Worm (Caenorhabditis elegans) whole organism, mixed stage, embryonic: ENCODE measurements around the gene srt-24.
A peak's percentile ranks its signal among the peaks of the same experiment; 100 is the strongest.

Source experiments
- M03D4.4 ChIP-seq: sonication (generic microtip); optimal IDR thresholded peaks from 2 replicates; lab custom pipeline; 2017; ENCODE audit warnings: mild to moderate bottlenecking, missing genetic modification characterization, missing compliant biosample characterization
- bed-3 ChIP-seq: fragments of 200-800 bp; sonication (Bioruptor generic); optimal IDR thresholded peaks from 3 replicates; lab custom pipeline; 2018; ENCODE audit warnings: mild to moderate bottlenecking, missing genetic modification characterization, moderate library complexity, missing compliant biosample characterization
- blmp-1 ChIP-seq: fragments of 150-350 bp; optimal IDR thresholded peaks from 2 replicates; lab custom pipeline; 2014; ENCODE audit warnings: missing biosample characterization, missing genetic modification characterization
- ceh-39 ChIP-seq: fragments of 150-350 bp; optimal IDR thresholded peaks from 2 replicates; lab custom pipeline; 2014; ENCODE audit warnings: missing biosample characterization, missing genetic modification characterization
- ceh-43 ChIP-seq: fragments of 200-800 bp; sonication (Bioruptor generic); optimal IDR thresholded peaks from 2 replicates; lab custom pipeline; 2018; ENCODE audit warnings: mild to moderate bottlenecking, missing genetic modification characterization, moderate library complexity, missing compliant biosample characterization
- ceh-83 ChIP-seq: fragments of 200-800 bp; sonication (Bioruptor generic); optimal IDR thresholded peaks from 2 replicates; lab custom pipeline; 2018; ENCODE audit warnings: mild to moderate bottlenecking, missing genetic modification characterization, missing compliant biosample characterization
- cnd-1 ChIP-seq: fragments of 200-800 bp; sonication (Bioruptor generic); optimal IDR thresholded peaks from 2 replicates; lab custom pipeline; 2018; ENCODE audit warnings: mild to moderate bottlenecking, missing genetic modification characterization, missing compliant biosample characterization
- drap-1 ChIP-seq: fragments of 200-800 bp; sonication (Bioruptor generic); optimal IDR thresholded peaks from 3 replicates; lab custom pipeline; 2018; ENCODE audit warnings: mild to moderate bottlenecking, missing genetic modification characterization, missing compliant biosample characterization
- elt-1 ChIP-seq: sonication (generic microtip); optimal IDR thresholded peaks from 2 replicates; lab custom pipeline; 2017; ENCODE audit warnings: missing genetic modification characterization, mild to moderate bottlenecking, missing compliant biosample characterization, antibody characterized with exemption, moderate library complexity, borderline replicate concordance; ENCODE audit not compliant: insufficient read depth
- elt-3 ChIP-seq: fragments of 150-350 bp; optimal IDR thresholded peaks from 2 replicates; lab custom pipeline; 2014; ENCODE audit warnings: missing biosample characterization, missing genetic modification characterization
- ham-2 ChIP-seq: fragments of 200-800 bp; sonication (Bioruptor generic); optimal IDR thresholded peaks from 2 replicates; lab custom pipeline; 2018; ENCODE audit warnings: mild to moderate bottlenecking, missing genetic modification characterization, missing compliant biosample characterization
- lin-13 ChIP-seq: fragments of 150-350 bp; optimal IDR thresholded peaks from 2 replicates; lab custom pipeline; 2014; ENCODE audit warnings: missing biosample characterization, missing genetic modification characterization
- lin-32 ChIP-seq: fragments of 200-800 bp; sonication (Bioruptor generic); optimal IDR thresholded peaks from 2 replicates; lab custom pipeline; 2018; ENCODE audit warnings: mild to moderate bottlenecking, missing genetic modification characterization, missing compliant biosample characterization
- lsy-2 ChIP-seq: fragments of 150-350 bp; optimal IDR thresholded peaks from 2 replicates; lab custom pipeline; 2014; ENCODE audit warnings: missing biosample characterization, missing genetic modification characterization
- mab-5 ChIP-seq: fragments of 150-350 bp; optimal IDR thresholded peaks from 2 replicates; lab custom pipeline; 2014; ENCODE audit warnings: missing biosample characterization, missing genetic modification characterization
- mep-1 ChIP-seq: fragments of 150-350 bp; optimal IDR thresholded peaks from 2 replicates; lab custom pipeline; 2017; ENCODE audit warnings: missing biosample characterization, missing genetic modification reagents, missing genetic modification characterization, inconsistent platforms
- nhr-12 ChIP-seq: fragments of 150-350 bp; optimal IDR thresholded peaks from 2 replicates; lab custom pipeline; 2014; ENCODE audit warnings: missing biosample characterization, missing genetic modification characterization
- nhr-2 ChIP-seq: fragments of 150-350 bp; optimal IDR thresholded peaks from 2 replicates; lab custom pipeline; 2014; ENCODE audit warnings: missing biosample characterization, missing genetic modification characterization
- nhr-237 ChIP-seq: fragments of 150-350 bp; optimal IDR thresholded peaks from 2 replicates; lab custom pipeline; 2014; ENCODE audit warnings: missing biosample characterization, missing genetic modification characterization
- nhr-28 ChIP-seq: fragments of 150-350 bp; optimal IDR thresholded peaks from 2 replicates; lab custom pipeline; 2014; ENCODE audit warnings: missing biosample characterization, missing genetic modification characterization
- nhr-76 ChIP-seq: sonication (generic microtip); optimal IDR thresholded peaks from 2 replicates; lab custom pipeline; 2017; ENCODE audit warnings: missing biosample characterization, missing genetic modification characterization
- pha-4 ChIP-seq: fragments of 150-350 bp; optimal IDR thresholded peaks from 2 replicates; lab custom pipeline; 2018; ENCODE audit warnings: missing biosample characterization, missing genetic modification reagents, missing genetic modification characterization
- sptf-1 ChIP-seq: sonication (generic microtip); optimal IDR thresholded peaks from 2 replicates; lab custom pipeline; 2017; ENCODE audit warnings: mild to moderate bottlenecking, missing genetic modification characterization, moderate library complexity, missing compliant biosample characterization
- tbx-8 ChIP-seq: fragments of 200-800 bp; sonication (Bioruptor generic); optimal IDR thresholded peaks from 2 replicates; lab custom pipeline; 2018; ENCODE audit warnings: mild to moderate bottlenecking, missing genetic modification characterization, moderate library complexity, missing compliant biosample characterization
- unc-120 ChIP-seq: sonication (generic microtip); optimal IDR thresholded peaks from 2 replicates; lab custom pipeline; 2017; ENCODE audit warnings: missing genetic modification characterization, missing compliant biosample characterization; ENCODE audit not compliant: poor library complexity, severe bottlenecking
- unc-62 ChIP-seq: fragments of 150-350 bp; optimal IDR thresholded peaks from 2 replicates; lab custom pipeline; 2014; ENCODE audit warnings: missing biosample characterization, missing genetic modification reagents, missing genetic modification characterization
- zip-8 ChIP-seq: fragments of 150-350 bp; optimal IDR thresholded peaks from 2 replicates; lab custom pipeline; 2014; ENCODE audit warnings: missing biosample characterization, missing genetic modification characterization

The srt-24 gene

DNA sequence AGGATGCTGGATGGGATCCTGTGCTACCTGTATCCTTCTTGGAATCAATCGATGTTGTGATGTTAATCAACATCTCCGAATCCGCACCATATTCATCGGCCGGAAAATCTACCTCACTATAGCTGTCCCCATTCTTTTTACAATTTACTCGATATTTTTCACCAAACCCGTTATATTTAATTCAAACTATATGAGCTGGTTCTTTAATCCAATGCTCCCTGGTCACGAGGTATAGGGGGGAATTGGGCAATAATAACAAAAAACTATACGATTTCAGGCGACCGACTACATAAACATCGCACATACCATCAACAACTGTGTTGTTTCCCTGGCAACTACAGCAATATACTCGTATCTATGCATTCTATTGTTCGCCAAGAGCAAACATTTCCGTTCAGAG lies 26.7 kb upstream of the srt-24 start:
- TF ChIP-seq pha-4 (tag; lab: Kevin White, UChicago) (no peak), ham-2 (GFP tag; lab: Kevin White, UChicago) (no peak), mep-1 (tag; lab: Kevin White, UChicago) (no peak), tbx-8 (no peak), lin-32 (GFP tag; lab: Kevin White, UChicago) (no peak), ceh-43 (GFP tag; lab: Kevin White, UChicago) (no peak), mab-5 (tag; lab: Kevin White, UChicago) (no peak), blmp-1 (tag; lab: Kevin White, UChicago) (no peak), nhr-237 (tag; lab: Kevin White, UChicago) (no peak), nhr-76 (tag; lab: Kevin White, UChicago) (no peak), cnd-1 (tag; lab: Kevin White, UChicago) (no peak), lin-13 (no peak), ceh-83 (GFP tag; lab: Kevin White, UChicago) (no peak)

- TF ChIP-seq nhr-28 (no peak), nhr-237 (tag; lab: Kevin White, UChicago) (no peak), sptf-1 (tag; lab: Kevin White, UChicago) (no peak), cnd-1 (tag; lab: Kevin White, UChicago) (no peak), elt-3 (tag; lab: Kevin White, UChicago) (no peak), nhr-2 (tag; lab: Kevin White, UChicago) (no peak)
Observed at ce11 chrIV:756956-757355, 26.1 kb upstream of the srt-24 start.

DNA sequence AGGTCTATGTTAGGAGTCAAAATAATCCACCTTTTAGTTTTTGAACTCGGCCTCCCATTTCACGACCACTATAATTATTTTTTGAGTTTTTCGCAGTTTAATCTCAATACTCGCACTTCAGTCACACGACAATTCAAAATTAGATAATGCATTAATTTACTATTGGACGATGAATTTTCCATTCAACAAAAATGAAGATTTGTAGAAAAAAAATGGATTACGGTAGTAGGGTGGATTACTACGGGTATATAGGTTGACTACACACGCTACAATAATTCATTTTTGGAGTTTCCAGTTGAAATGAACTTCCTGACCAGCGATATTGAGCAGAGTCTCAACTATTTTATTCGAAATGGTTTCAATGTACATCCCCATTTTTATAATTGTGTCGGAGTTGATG lies 25.6 kb upstream of the srt-24 start, which contains the start of gene srt-23:
Gene srt-23, plus strand, starts transcription at position 301 of the 400 bp plus-strand sequence.
- TF ChIP-seq drap-1 (GFP tag; lab: Kevin White, UChicago) (no peak), nhr-12 (no peak), nhr-76 (tag; lab: Kevin White, UChicago) (no peak), mab-5 (tag; lab: Kevin White, UChicago) (no peak), ham-2 (GFP tag; lab: Kevin White, UChicago) (no peak), pha-4 (tag; lab: Kevin White, UChicago) (no peak), ceh-83 (GFP tag; lab: Kevin White, UChicago) (no peak), cnd-1 (tag; lab: Kevin White, UChicago) (no peak), lsy-2 (tag; lab: Kevin White, UChicago) (no peak), nhr-28 (no peak), elt-1 (tag; lab: Kevin White, UChicago) (no peak)

DNA sequence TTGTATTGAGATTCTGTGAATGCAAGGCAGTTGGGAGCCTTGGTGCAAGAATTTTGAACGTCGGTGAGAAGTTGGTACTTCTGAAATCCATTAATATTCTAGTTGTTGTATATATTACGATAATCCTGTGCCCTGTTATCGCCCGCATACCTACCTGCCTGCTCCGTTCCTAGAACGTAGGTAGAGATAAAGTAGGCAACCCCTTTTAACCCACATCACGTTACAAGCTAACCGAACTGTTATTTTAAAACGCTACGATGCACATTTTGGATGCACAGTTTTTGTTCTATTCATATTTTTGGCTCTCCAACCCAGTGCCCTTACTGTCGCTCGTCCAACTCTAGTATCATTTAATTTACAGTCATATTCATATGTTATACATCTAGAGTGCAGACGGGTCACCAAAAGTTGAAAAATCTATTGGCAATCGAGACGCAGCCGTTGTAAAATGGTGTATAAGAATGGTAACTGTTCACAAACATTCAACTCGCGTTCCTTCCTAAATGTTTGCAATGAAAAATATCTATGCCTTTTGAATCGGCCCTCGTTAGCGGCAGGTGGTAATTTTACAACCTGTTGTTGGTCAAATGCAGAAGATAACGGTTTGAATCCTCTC lies 23.6 kb upstream of the srt-24 start:
- no peak for TF ChIP-seq cnd-1 (tag; lab: Kevin White, UChicago)
- TF ChIP-seq lin-32 (GFP tag; lab: Kevin White, UChicago) = no peak
- no peak for TF ChIP-seq zip-8 (tag; lab: Kevin White, UChicago)
- no peak for TF ChIP-seq lsy-2 (tag; lab: Kevin White, UChicago)
- TF ChIP-seq tbx-8 = no peak
- TF ChIP-seq, all 35 proteins: peak for 0

- no peak for TF ChIP-seq M03D4.4 (tag; lab: Kevin White, UChicago)
Observed at ce11 chrIV:749557-749956, 18.7 kb upstream of the srt-24 start.

ce11 chrIV:746333-746732 lies 15.5 kb upstream of the srt-24 start:
- no peak for TF ChIP-seq sptf-1 (tag; lab: Kevin White, UChicago)
- TF ChIP-seq nhr-12 = no peak
- no peak for TF ChIP-seq blmp-1 (tag; lab: Kevin White, UChicago)
- no peak for TF ChIP-seq bed-3 (GFP tag; lab: Kevin White, UChicago)
- TF ChIP-seq unc-120 = no peak
- no peak for TF ChIP-seq pha-4 (tag; lab: Kevin White, UChicago)
- no peak for TF ChIP-seq mab-5 (tag; lab: Kevin White, UChicago)

DNA sequence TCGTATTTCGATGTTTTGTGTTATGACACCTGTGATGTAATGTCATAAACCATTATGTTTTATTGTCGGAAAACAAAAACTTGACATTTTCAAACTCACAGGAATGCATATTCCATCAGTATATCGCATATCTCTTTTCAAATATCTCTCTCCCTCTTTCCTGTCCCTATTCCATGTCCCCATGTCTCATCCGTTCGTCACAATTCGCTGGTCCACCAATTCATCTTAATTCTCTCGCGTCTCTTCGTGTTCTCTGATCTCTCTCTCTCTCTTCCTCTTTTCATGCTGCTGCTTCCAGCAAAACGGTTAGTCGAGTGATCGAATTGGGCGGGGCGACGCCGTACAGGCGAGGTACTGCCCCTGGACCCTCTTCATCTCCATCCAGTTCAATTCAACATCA lies 11.0 kb upstream of the srt-24 start:
- TF ChIP-seq unc-62 (GFP tag; lab: Kevin White, UChicago) (peak; percentile 53), ceh-39 (tag; lab: Kevin White, UChicago) (no peak)
- TF ChIP-seq, all 35 proteins: peak for 1
